Worm (Caenorhabditis elegans) whole organism, late embryonic: ENCODE measurements around the gene C47A10.12.

Source experiments
- C08G9.2 ChIP-seq: sonication (generic microtip); optimal IDR thresholded peaks from 2 replicates; lab custom pipeline; 2016; ENCODE audit warnings: mild to moderate bottlenecking, missing genetic modification characterization, moderate library complexity, missing compliant biosample characterization
- C38D4.7 ChIP-seq: fragments of 200-800 bp; sonication (Bioruptor generic); optimal IDR thresholded peaks from 2 replicates; lab custom pipeline; 2018; ENCODE audit warnings: mild to moderate bottlenecking, missing genetic modification characterization, moderate library complexity, missing compliant biosample characterization
- K09A11.1 ChIP-seq: sonication (generic microtip); optimal IDR thresholded peaks from 2 replicates; lab custom pipeline; 2017; ENCODE audit warnings: antibody characterized with exemption, mild to moderate bottlenecking, missing genetic modification characterization, missing compliant biosample characterization; ENCODE audit not compliant: insufficient read depth
- Y22D7AL.16 ChIP-seq: sonication (generic microtip); optimal IDR thresholded peaks from 2 replicates; lab custom pipeline; 2016; ENCODE audit warnings: missing genetic modification characterization, missing compliant biosample characterization
- ahr-1 ChIP-seq: sonication (generic microtip); optimal IDR thresholded peaks from 2 replicates; lab custom pipeline; 2016; ENCODE audit warnings: missing genetic modification characterization, missing compliant biosample characterization
- ceh-19 ChIP-seq: fragments of 200-800 bp; sonication (Bioruptor generic); optimal IDR thresholded peaks from 2 replicates; lab custom pipeline; 2018; ENCODE audit warnings: mild to moderate bottlenecking, missing genetic modification characterization, missing compliant biosample characterization
- ceh-2 ChIP-seq: sonication (generic microtip); optimal IDR thresholded peaks from 2 replicates; lab custom pipeline; 2016; ENCODE audit warnings: missing genotype, missing genetic modification characterization, missing compliant biosample characterization
- ceh-22 ChIP-seq: sonication (generic microtip); optimal IDR thresholded peaks from 2 replicates; lab custom pipeline; 2017; ENCODE audit warnings: missing biosample characterization, missing genetic modification characterization
- ceh-24 ChIP-seq: sonication (generic microtip); optimal IDR thresholded peaks from 2 replicates; lab custom pipeline; 2016; ENCODE audit warnings: mild to moderate bottlenecking, missing genetic modification characterization, missing compliant biosample characterization
- ceh-45 ChIP-seq: fragments of 200-800 bp; sonication (Bioruptor generic); IDR thresholded peaks from 2 replicates; pipeline ENCODE4 v1.3.6; 2022; ENCODE audit warnings: missing genetic modification reagents, missing genetic modification characterization, missing compliant biosample characterization
- ceh-48 ChIP-seq: sonication (generic microtip); optimal IDR thresholded peaks from 2 replicates; lab custom pipeline; 2016; ENCODE audit warnings: missing genetic modification characterization, inconsistent platforms, missing compliant biosample characterization
- ceh-6 ChIP-seq: fragments of 200-800 bp; sonication (Bioruptor generic); optimal IDR thresholded peaks from 2 replicates; lab custom pipeline; 2018; ENCODE audit warnings: mild to moderate bottlenecking, missing genetic modification characterization, missing compliant biosample characterization
- dve-1 ChIP-seq: sonication (generic microtip); optimal IDR thresholded peaks from 2 replicates; lab custom pipeline; 2017; ENCODE audit warnings: antibody characterized with exemption, mild to moderate bottlenecking, missing genetic modification characterization, missing compliant biosample characterization
- elt-2 ChIP-seq: sonication (generic microtip); optimal IDR thresholded peaks from 2 replicates; lab custom pipeline; 2016; ENCODE audit warnings: missing genetic modification reagents, missing genetic modification characterization, missing compliant biosample characterization
- eyg-1 ChIP-seq: sonication (generic microtip); optimal IDR thresholded peaks from 2 replicates; lab custom pipeline; 2016; ENCODE audit warnings: missing genotype, missing genetic modification characterization, missing compliant biosample characterization
- gmeb-2 ChIP-seq: sonication (generic microtip); optimal IDR thresholded peaks from 2 replicates; lab custom pipeline; 2016; ENCODE audit warnings: missing genetic modification characterization, inconsistent platforms, missing compliant biosample characterization
- hlh-13 ChIP-seq: fragments of 200-800 bp; sonication (Bioruptor generic); optimal IDR thresholded peaks from 2 replicates; lab custom pipeline; 2018; ENCODE audit warnings: mild to moderate bottlenecking, missing genetic modification characterization, missing compliant biosample characterization
- hlh-15 ChIP-seq: sonication (generic microtip); optimal IDR thresholded peaks from 2 replicates; lab custom pipeline; 2016; ENCODE audit warnings: missing genetic modification characterization, missing compliant biosample characterization
- hlh-8 ChIP-seq: sonication (generic microtip); optimal IDR thresholded peaks from 2 replicates; lab custom pipeline; 2016; ENCODE audit warnings: missing genotype, missing genetic modification characterization, missing compliant biosample characterization
- mec-3 ChIP-seq: sonication (generic microtip); optimal IDR thresholded peaks from 2 replicates; lab custom pipeline; 2016; ENCODE audit warnings: borderline replicate concordance, missing genetic modification characterization, missing compliant biosample characterization
- nfya-1 ChIP-seq: sonication (generic microtip); optimal IDR thresholded peaks from 2 replicates; lab custom pipeline; 2017; ENCODE audit warnings: missing genetic modification characterization, mild to moderate bottlenecking, missing compliant biosample characterization, antibody characterized with exemption, moderate library complexity
- nhr-11 ChIP-seq: fragments of 150-350 bp; optimal IDR thresholded peaks from 2 replicates; lab custom pipeline; 2014; ENCODE audit warnings: missing biosample characterization, missing genetic modification characterization
- nhr-232 ChIP-seq: sonication (generic microtip); optimal IDR thresholded peaks from 2 replicates; lab custom pipeline; 2016; ENCODE audit warnings: missing genetic modification characterization, missing compliant biosample characterization
- npax-4 ChIP-seq: sonication (generic microtip); optimal IDR thresholded peaks from 2 replicates; lab custom pipeline; 2016; ENCODE audit warnings: missing genetic modification characterization, missing compliant biosample characterization
- pqm-1 ChIP-seq: sonication (generic microtip); optimal IDR thresholded peaks from 2 replicates; lab custom pipeline; 2016; ENCODE audit warnings: missing genetic modification characterization, missing compliant biosample characterization
- pros-1 ChIP-seq: fragments of 150-350 bp; optimal IDR thresholded peaks from 2 replicates; lab custom pipeline; 2014; ENCODE audit warnings: missing biosample characterization, missing genetic modification reagents, missing genetic modification characterization
- sdc-2 ChIP-seq: sonication (generic microtip); optimal IDR thresholded peaks from 2 replicates; lab custom pipeline; 2016; ENCODE audit warnings: missing genotype, missing genetic modification characterization, missing compliant biosample characterization
- tbx-2 ChIP-seq: sonication (generic microtip); optimal IDR thresholded peaks from 2 replicates; lab custom pipeline; 2016; ENCODE audit warnings: missing genetic modification characterization, missing compliant biosample characterization
- unc-42 ChIP-seq: sonication (generic microtip); optimal IDR thresholded peaks from 2 replicates; lab custom pipeline; 2016; ENCODE audit warnings: missing genotype, missing genetic modification characterization, missing compliant biosample characterization
- unc-86 ChIP-seq: sonication (generic microtip); optimal IDR thresholded peaks from 2 replicates; lab custom pipeline; 2016; ENCODE audit warnings: missing genetic modification characterization, missing compliant biosample characterization

Gene C47A10.12

ce11 chrV:17773108-17773507 lies 4.6 kb upstream of the C47A10.12 start, which contains the start of gene sre-21 (continued):
- no peak for TF ChIP-seq gmeb-2 (tag; lab: Kevin White, UChicago)

ce11 chrV:17777127-17777526 lies 597 bp upstream of the C47A10.12 start, which contains the start of gene ddo-1:
TSS of gene ddo-1 (minus strand) at chrV:17777227.
- no peak for TF ChIP-seq Y22D7AL.16 (tag; lab: Kevin White, UChicago)
- TF ChIP-seq npax-4 (tag; lab: Kevin White, UChicago) = no peak
- no peak for TF ChIP-seq hlh-15 (tag; lab: Kevin White, UChicago)
- no peak for TF ChIP-seq C38D4.7 (GFP tag; lab: Kevin White, UChicago)

- no peak for TF ChIP-seq tbx-2 (tag; lab: Kevin White, UChicago)
- TF ChIP-seq nfya-1 (tag; lab: Kevin White, UChicago) = no peak
- no peak for TF ChIP-seq mec-3 (tag; lab: Kevin White, UChicago)
- no peak for TF ChIP-seq elt-2
- TF ChIP-seq unc-42 (tag; lab: Kevin White, UChicago) = no peak
- TF ChIP-seq C08G9.2 (tag; lab: Kevin White, UChicago) = no peak
- no peak for TF ChIP-seq sdc-2 (tag; lab: Kevin White, UChicago)
- TF ChIP-seq dve-1 (tag; lab: Kevin White, UChicago) = no peak
- no peak for TF ChIP-seq hlh-13 (GFP tag; lab: Kevin White, UChicago)
- TF ChIP-seq K09A11.1 (tag; lab: Kevin White, UChicago) = no peak
- no peak for TF ChIP-seq C38D4.7 (GFP tag; lab: Kevin White, UChicago)
These were observed 2.6 kb downstream of the C47A10.12 start for ce11 chrV:17780285-17780684.

ce11 chrV:17783542-17783941 lies 5.8 kb downstream of the C47A10.12 start, which contains the start of gene srab-12:
TSS of gene srab-12 (minus strand) at chrV:17783642.
- TF ChIP-seq ahr-1 = no peak
- no peak for TF ChIP-seq ceh-45

ce11 chrV:17784363-17784762 lies 6.6 kb downstream of the C47A10.12 start:
- TF ChIP-seq pqm-1 = no peak
- no peak for TF ChIP-seq C38D4.7 (GFP tag; lab: Kevin White, UChicago)
- no peak for TF ChIP-seq nhr-11 (tag; lab: Kevin White, UChicago)

ce11 chrV:17790191-17790590 lies 12.5 kb downstream of the C47A10.12 start, which contains the start of gene srh-290:
TSS of gene srh-290 (plus strand) at chrV:17790491.
- TF ChIP-seq nhr-232 (tag; lab: Kevin White, UChicago) (no peak), eyg-1 (tag; lab: Kevin White, UChicago) (no peak), ceh-48 (tag; lab: Kevin White, UChicago) (no peak), ceh-24 (tag; lab: Kevin White, UChicago) (no peak), hlh-8 (tag; lab: Kevin White, UChicago) (no peak), ceh-2 (no peak), nfya-1 (tag; lab: Kevin White, UChicago) (no peak), ceh-22 (tag; lab: Kevin White, UChicago) (no peak), unc-86 (tag; lab: Kevin White, UChicago) (no peak)

ce11 chrV:17793986-17794385 lies 16.3 kb downstream of the C47A10.12 start, which contains the start of gene srh-289:
TSS of gene srh-289 (minus strand) at chrV:17794086.
- TF ChIP-seq ceh-19 (GFP tag; lab: Kevin White, UChicago) (no peak), pros-1 (tag; lab: Kevin White, UChicago) (no peak), ceh-6 (GFP tag; lab: Kevin White, UChicago) (no peak)
